Fruit fly (Drosophila melanogaster): ENCODE results near the gene S.

S gene

dm6 chr2L:1102349-1102748, 24.7 kb upstream of the S start, which contains the start of gene CG4629 (continued):
- no peak for TF ChIP-seq CG4854 (GFP tag; optimal IDR thresholded peaks at IDR 0.05)
- TF ChIP-seq CG7987 (GFP tag; optimal IDR thresholded peaks at IDR 0.05), result no peak
- 0 out of 2 replicates have a peak, but pooled peaks have one; percentile 11 for TF ChIP-seq CG6689 (GFP tag; IDR thresholded peaks at IDR 0.05)
- TF ChIP-seq CG31388 (GFP tag; optimal IDR thresholded peaks at IDR 0.05), result no peak
- no peak for TF ChIP-seq Ravus (GFP tag; IDR thresholded peaks at IDR 0.05)
- no peak for TF ChIP-seq kni (GFP tag; optimal IDR thresholded peaks at IDR 0.05)
- no peak for TF ChIP-seq nmo (GFP tag; optimal IDR thresholded peaks at IDR 0.05)
- no peak for TF ChIP-seq run (tag; optimal IDR thresholded peaks at IDR 0.05)
- no peak for TF ChIP-seq mam (GFP tag; optimal IDR thresholded peaks at IDR 0.05)
- TF ChIP-seq Camta (GFP tag; optimal IDR thresholded peaks at IDR 0.05), result no peak
- TF ChIP-seq tgo (GFP tag; IDR thresholded peaks at IDR 0.05), result no peak
- 0 out of 3 replicates have a peak, but pooled peaks have one; percentile 43 for TF ChIP-seq CG11456 (GFP tag; IDR thresholded peaks at IDR 0.05)
- no peak for TF ChIP-seq bcd (GFP tag; optimal IDR thresholded peaks at IDR 0.05)
- TF ChIP-seq ind (GFP tag; optimal IDR thresholded peaks at IDR 0.05), result no peak
- no peak for TF ChIP-seq en (GFP tag; optimal IDR thresholded peaks at IDR 0.05)
- no peak for TF ChIP-seq trem (tag; optimal IDR thresholded peaks at IDR 0.05)
- TF ChIP-seq Fer3 (tag; optimal IDR thresholded peaks at IDR 0.05), result no peak
- TF ChIP-seq C15 (GFP tag; IDR thresholded peaks at IDR 0.05), result no peak
- TF ChIP-seq fu2 (GFP tag; optimal IDR thresholded peaks at IDR 0.05), result no peak
- no peak for TF ChIP-seq crp (GFP tag; optimal IDR thresholded peaks at IDR 0.05)
- TF ChIP-seq CG7839 (tag; optimal IDR thresholded peaks at IDR 0.05), result no peak
- no peak for TF ChIP-seq fd64A (GFP tag; optimal IDR thresholded peaks at IDR 0.05)
- no peak for TF ChIP-seq CG3726 (GFP tag; IDR thresholded peaks at IDR 0.05)
- TF ChIP-seq CG2875 (GFP tag; optimal IDR thresholded peaks at IDR 0.05), result no peak
- TF ChIP-seq CG18619 (GFP tag; optimal IDR thresholded peaks at IDR 0.05), result no peak
- no peak for TF ChIP-seq CG3163 (GFP tag; optimal IDR thresholded peaks at IDR 0.05)
- no peak for TF ChIP-seq B-H1 (GFP tag; IDR thresholded peaks at IDR 0.05)
- TF ChIP-seq zf30C (GFP tag; optimal IDR thresholded peaks at IDR 0.05), result no peak
- TF ChIP-seq CG7372 (GFP tag; IDR thresholded peaks at IDR 0.05), result no peak
- no peak for TF ChIP-seq Dref (GFP tag; IDR thresholded peaks at IDR 0.05)
- peak; percentile 25 for TF ChIP-seq CG9932 (GFP tag; IDR thresholded peaks at IDR 0.05)
- TF ChIP-seq dm (GFP tag; optimal IDR thresholded peaks at IDR 0.05), result no peak
- TF ChIP-seq CG1792 (GFP tag; optimal IDR thresholded peaks at IDR 0.05), result no peak
- no peak for TF ChIP-seq CG15514 (GFP tag; optimal IDR thresholded peaks at IDR 0.05)
- TF ChIP-seq CG16815 (GFP tag; optimal IDR thresholded peaks at IDR 0.05), result no peak
- no peak for TF ChIP-seq klu (GFP tag; IDR thresholded peaks at IDR 0.05)
- TF ChIP-seq CG1233 (GFP tag; optimal IDR thresholded peaks at IDR 0.05), result no peak
- peak; percentile 2 for TF ChIP-seq CG10543 (GFP tag; optimal IDR thresholded peaks at IDR 0.05)
- TF ChIP-seq Drgx (GFP tag; IDR thresholded peaks at IDR 0.05), result no peak
- no peak for TF ChIP-seq Aef1 (GFP tag; IDR thresholded peaks at IDR 0.05)
- no peak for TF ChIP-seq CG2129 (GFP tag; IDR thresholded peaks at IDR 0.05; ENCODE audit: partially characterized antibody)
- no peak for TF ChIP-seq Gug (GFP tag; IDR thresholded peaks at IDR 0.05)
- no peak for TF ChIP-seq row (GFP tag; IDR thresholded peaks at IDR 0.05)
- peak; percentile 21 for TF ChIP-seq eyg (GFP tag; optimal IDR thresholded peaks at IDR 0.05)
- TF ChIP-seq CG17328 (GFP tag; IDR thresholded peaks at IDR 0.05), result no peak
- TF ChIP-seq kay (GFP tag; optimal IDR thresholded peaks at IDR 0.05), result no peak
- TF ChIP-seq MESR4 (GFP tag; optimal IDR thresholded peaks at IDR 0.05), result no peak
- no peak for TF ChIP-seq Ptx1 (GFP tag; IDR thresholded peaks at IDR 0.05)
- no peak for TF ChIP-seq CG10654 (GFP tag; optimal IDR thresholded peaks at IDR 0.05)
- peak; percentile 14 for TF ChIP-seq Fer1 (GFP tag; optimal IDR thresholded peaks at IDR 0.05)
- no peak for TF ChIP-seq CG14860 (GFP tag; IDR thresholded peaks at IDR 0.05; ENCODE audit: partially characterized antibody)
- TF ChIP-seq Trl (optimal IDR thresholded peaks at IDR 0.05), result peak in 1 of 2 experiments; percentile 53
- TF ChIP-seq Trl (GFP tag; optimal IDR thresholded peaks at IDR 0.05), result no peak
